Worm (Caenorhabditis elegans) whole organism, L1 larva: ENCODE measurements around the gene ZC204.17.

Source experiments
- ceh-82 ChIP-seq, 3 experiments: fragments of 150-350 bp in 1 of 3; sonication (generic microtip) in 2 of 3; optimal IDR thresholded peaks; 2 replicates each; lab custom pipeline; 2014 to 2017; ENCODE audit warnings: missing biosample characterization in 3 of 3, missing genetic modification characterization in 3 of 3
- ceh-90 ChIP-seq: sonication (generic microtip); optimal IDR thresholded peaks from 2 replicates; lab custom pipeline; 2016; ENCODE audit warnings: missing genetic modification characterization, missing compliant biosample characterization
- fkh-4 ChIP-seq: sonication (generic microtip); optimal IDR thresholded peaks from 2 replicates; lab custom pipeline; 2016; ENCODE audit warnings: missing compliant biosample characterization, missing genetic modification characterization, borderline replicate concordance
- fos-1 ChIP-seq: fragments of 150-350 bp; optimal IDR thresholded peaks from 2 replicates; lab custom pipeline; 2014; ENCODE audit warnings: missing biosample characterization, missing genetic modification characterization
- hlh-4 ChIP-seq: sonication (generic microtip); optimal IDR thresholded peaks from 2 replicates; lab custom pipeline; 2016; ENCODE audit warnings: mild to moderate bottlenecking, missing genetic modification characterization, missing compliant biosample characterization
- lin-13 ChIP-seq: fragments of 150-350 bp; optimal IDR thresholded peaks from 2 replicates; lab custom pipeline; 2014; ENCODE audit warnings: missing biosample characterization, missing genetic modification reagents, missing genetic modification characterization
- mdl-1 ChIP-seq, 2 experiments: fragments of 150-350 bp; optimal IDR thresholded peaks; 2 replicates each; lab custom pipeline; 2014 to 2017; ENCODE audit warnings: missing biosample characterization in 2 of 2, missing genetic modification characterization in 2 of 2, inconsistent platforms in 1 of 2
- nhr-12 ChIP-seq: sonication (generic microtip); optimal IDR thresholded peaks from 2 replicates; lab custom pipeline; 2017; ENCODE audit warnings: missing biosample characterization, missing genetic modification characterization
- nhr-76 ChIP-seq: sonication (generic microtip); optimal IDR thresholded peaks from 2 replicates; lab custom pipeline; 2017; ENCODE audit warnings: missing biosample characterization, missing genetic modification characterization
- nhr-77 ChIP-seq: fragments of 150-350 bp; optimal IDR thresholded peaks from 2 replicates; lab custom pipeline; 2014; ENCODE audit warnings: missing biosample characterization, missing genetic modification characterization

- no peak for TF ChIP-seq lin-13 (GFP tag; lab: Kevin White, UChicago)
- TF ChIP-seq mdl-1 (tag; optimal IDR thresholded peaks at IDR 0.05; lab: Kevin White, UChicago) = no peak
- no peak for TF ChIP-seq nhr-76
- no peak for TF ChIP-seq fos-1 (tag; lab: Kevin White, UChicago)
- TF ChIP-seq nhr-12 = no peak
- TF ChIP-seq ceh-90 = no peak
- no peak for TF ChIP-seq hlh-4 (tag; lab: Kevin White, UChicago)
- no peak for TF ChIP-seq nhr-77
- no peak for TF ChIP-seq ceh-82 (tag; optimal IDR thresholded peaks at IDR 0.05; lab: Kevin White, UChicago)
- no peak for TF ChIP-seq fkh-4 (tag; lab: Kevin White, UChicago)
Measured at ce11 chrII:1666025-1666424, 19.9 kb upstream of the ZC204.17 start, which contains the start of gene srlf-29.
